Fruit fly (Drosophila melanogaster) whole organism, embryonic: ENCODE results near the gene CG7213.

ENCODE experiments used
- Bgb ChIP-seq: fragments of 200-800 bp; sonication (Bioruptor generic); IDR thresholded peaks from 2 replicates; pipeline ENCODE4 v1.3.6; 2022; ENCODE audit warnings: missing biosample characterization, missing genetic modification characterization; ENCODE audit not compliant: partially characterized antibody
- CG10147 ChIP-seq: fragments of 200-800 bp; sonication (Bioruptor generic); optimal IDR thresholded peaks from 2 replicates; lab custom pipeline; 2019; ENCODE audit warnings: missing biosample characterization, mild to moderate bottlenecking, missing genetic modification characterization, moderate library complexity
- CG10267 ChIP-seq: fragments of 200-800 bp; sonication (Bioruptor generic); optimal IDR thresholded peaks from 2 replicates; lab custom pipeline; 2018; ENCODE audit warnings: missing biosample characterization, mild to moderate bottlenecking, missing genetic modification characterization, moderate library complexity
- CG11247 ChIP-seq: fragments of 200-800 bp; sonication (Bioruptor generic); IDR thresholded peaks from 2 replicates; pipeline ENCODE4 v1.3.6; 2022; ENCODE audit warnings: missing biosample characterization, missing genetic modification characterization
- CG11504 ChIP-seq: fragments of 200-800 bp; sonication (Bioruptor generic); optimal IDR thresholded peaks from 3 replicates; lab custom pipeline; 2019; ENCODE audit warnings: missing biosample characterization, mild to moderate bottlenecking, missing genetic modification characterization, moderate library complexity
- CG13624 ChIP-seq: fragments of 200-800 bp; sonication (Bioruptor generic); optimal IDR thresholded peaks from 2 replicates; lab custom pipeline; 2016; ENCODE audit warnings: missing biosample characterization, missing genetic modification characterization
- CG14014 ChIP-seq: fragments of 200-800 bp; sonication (Bioruptor generic); IDR thresholded peaks from 2 replicates; pipeline ENCODE4 v1.3.6; 2022; ENCODE audit warnings: missing biosample characterization, missing genetic modification characterization
- CG18599 ChIP-seq: fragments of 200-800 bp; sonication (Bioruptor generic); optimal IDR thresholded peaks from 3 replicates; lab custom pipeline; 2017; ENCODE audit warnings: missing biosample characterization, missing genetic modification characterization, mild to moderate bottlenecking, moderate library complexity, missing genetic modification reagents
- CG18764 ChIP-seq: fragments of 200-800 bp; sonication (Bioruptor generic); optimal IDR thresholded peaks from 3 replicates; lab custom pipeline; 2016; ENCODE audit warnings: missing biosample characterization, missing genetic modification characterization
- CG2678 ChIP-seq: fragments of 200-800 bp; sonication (Bioruptor generic); optimal IDR thresholded peaks from 3 replicates; lab custom pipeline; 2019; ENCODE audit warnings: missing biosample characterization, mild to moderate bottlenecking, missing genetic modification characterization, moderate library complexity
- CG2875 ChIP-seq: fragments of 200-800 bp; sonication (Bioruptor generic); optimal IDR thresholded peaks from 2 replicates; lab custom pipeline; 2017; ENCODE audit warnings: missing biosample characterization, mild to moderate bottlenecking, missing genetic modification characterization, missing genetic modification reagents
- CG2889 ChIP-seq: fragments of 200-800 bp; sonication (Bioruptor generic); IDR thresholded peaks from 3 replicates; pipeline ENCODE4 v1.3.6; 2022; ENCODE audit warnings: missing biosample characterization, missing genetic modification characterization
- CG31441 ChIP-seq: fragments of 200-800 bp; sonication (Bioruptor generic); IDR thresholded peaks from 2 replicates; pipeline ENCODE4 v1.3.6; 2022; ENCODE audit warnings: missing biosample characterization, missing genetic modification characterization
- CG7839 ChIP-seq: fragments of 200-800 bp; sonication (Bioruptor generic); optimal IDR thresholded peaks from 3 replicates; lab custom pipeline; 2018; ENCODE audit warnings: missing biosample characterization, mild to moderate bottlenecking, missing genetic modification characterization, moderate library complexity
- CG8281 ChIP-seq: fragments of 200-800 bp; sonication (Bioruptor generic); optimal IDR thresholded peaks from 2 replicates; lab custom pipeline; 2018; ENCODE audit warnings: missing biosample characterization, mild to moderate bottlenecking, missing genetic modification characterization, moderate library complexity
- CG8924 ChIP-seq: fragments of 200-800 bp; optimal IDR thresholded peaks from 3 replicates; lab custom pipeline; 2019; ENCODE audit warnings: missing biosample characterization, mild to moderate bottlenecking, missing genetic modification characterization, moderate library complexity
- CG9817 ChIP-seq: fragments of 200-800 bp; sonication (Bioruptor generic); optimal IDR thresholded peaks from 2 replicates; lab custom pipeline; 2018; ENCODE audit warnings: missing biosample characterization, mild to moderate bottlenecking, missing genetic modification characterization, moderate library complexity
- CG9932 ChIP-seq: fragments of 200-800 bp; sonication (Bioruptor generic); IDR thresholded peaks from 2 replicates; pipeline ENCODE4 v1.3.6; 2022; ENCODE audit warnings: missing biosample characterization, missing genetic modification characterization
- CTCF ChIP-seq: fragments of 200-800 bp; sonication (Bioruptor generic); optimal IDR thresholded peaks from 2 replicates; lab custom pipeline; 2017; ENCODE audit warnings: missing biosample characterization, mild to moderate bottlenecking, missing genetic modification characterization, moderate library complexity
- Dbx ChIP-seq: fragments of 200-800 bp; sonication (Bioruptor generic); IDR thresholded peaks from 3 replicates; pipeline ENCODE4 v1.3.6; 2022; ENCODE audit warnings: missing biosample characterization, missing genetic modification characterization
- Drgx ChIP-seq: fragments of 200-800 bp; sonication (Bioruptor generic); IDR thresholded peaks from 2 replicates; pipeline ENCODE4 v1.3.6; 2022; ENCODE audit warnings: missing biosample characterization, missing genetic modification characterization
- Ets65A ChIP-seq: fragments of 200-800 bp; sonication (Bioruptor generic); peaks from one replicate; lab custom pipeline; 2016; ENCODE audit warnings: missing biosample characterization, missing genetic modification characterization
- Fer3 ChIP-seq: fragments of 200-800 bp; sonication (Bioruptor generic); optimal IDR thresholded peaks from 2 replicates; lab custom pipeline; 2018; ENCODE audit warnings: missing biosample characterization, mild to moderate bottlenecking, missing genetic modification characterization, moderate library complexity
- GATAe ChIP-seq: fragments of 200-800 bp; sonication (Bioruptor generic); conservative IDR thresholded peaks from 2 replicates; pipeline ENCODE4 v1.3.6; 2022; ENCODE audit warnings: missing biosample characterization, missing genetic modification characterization
- Hr51 ChIP-seq, 2 experiments: fragments of 200-800 bp; sonication (Bioruptor generic); optimal IDR thresholded peaks; 2 replicates in 1 of 2; 3 replicates in 1 of 2; lab custom pipeline; 2016 to 2018; ENCODE audit warnings: missing biosample characterization in 2 of 2, missing genetic modification characterization in 2 of 2, mild to moderate bottlenecking in 1 of 2, moderate library complexity in 1 of 2
- Hr78 ChIP-seq, 2 experiments: fragments of 200-800 bp in 1 of 2; fragments of >200 bp in 1 of 2; sonication (Bioruptor generic) in 1 of 2; optimal IDR thresholded peaks; 2 replicates each; lab custom pipeline; 2017 to 2019; ENCODE audit warnings: missing biosample characterization in 2 of 2, missing genetic modification characterization in 2 of 2, mild to moderate bottlenecking in 1 of 2, moderate library complexity in 1 of 2
- Lhr ChIP-seq: fragments of 200-800 bp; sonication (Bioruptor generic); optimal IDR thresholded peaks from 3 replicates; lab custom pipeline; 2017; ENCODE audit warnings: mild to moderate bottlenecking, missing biosample characterization, missing genetic modification reagents, missing genetic modification characterization
- Oaz ChIP-seq: fragments of 200-800 bp; sonication (Bioruptor generic); IDR thresholded peaks from 2 replicates; pipeline ENCODE4 v1.3.6; 2022; ENCODE audit warnings: missing biosample characterization, missing genetic modification characterization
- Ptx1 ChIP-seq: fragments of 200-800 bp; sonication (Bioruptor generic); IDR thresholded peaks from 2 replicates; pipeline ENCODE4 v1.3.6; 2022; ENCODE audit warnings: missing biosample characterization, missing genetic modification characterization
- Scr ChIP-seq: fragments of 200-800 bp; sonication (Bioruptor generic); IDR thresholded peaks from 2 replicates; pipeline ENCODE4 v1.3.6; 2022; ENCODE audit warnings: missing biosample characterization, missing genetic modification characterization; ENCODE audit not compliant: partially characterized antibody
- Sox100B ChIP-seq: fragments of 200-800 bp; sonication (Bioruptor generic); optimal IDR thresholded peaks from 3 replicates; lab custom pipeline; 2018; ENCODE audit warnings: missing biosample characterization, mild to moderate bottlenecking, missing genetic modification characterization
- ash1 ChIP-seq: fragments of 200-800 bp; sonication (Bioruptor generic); optimal IDR thresholded peaks from 2 replicates; lab custom pipeline; 2018; ENCODE audit warnings: missing biosample characterization, mild to moderate bottlenecking, missing genetic modification characterization
- bowl ChIP-seq: fragments of 200-800 bp; sonication (Bioruptor generic); IDR thresholded peaks from 2 replicates; pipeline ENCODE4 v1.3.6; 2022; ENCODE audit warnings: missing biosample characterization, missing genetic modification characterization
- cwo ChIP-seq: fragments of 200-800 bp; sonication (Bioruptor generic); optimal IDR thresholded peaks from 3 replicates; lab custom pipeline; 2017; ENCODE audit warnings: missing biosample characterization, missing genetic modification characterization, mild to moderate bottlenecking, moderate library complexity, missing genetic modification reagents
- dimm ChIP-seq: fragments of 200-800 bp; sonication (Bioruptor generic); IDR thresholded peaks from 2 replicates; pipeline ENCODE4 v1.3.6; 2022; ENCODE audit warnings: missing biosample characterization, missing genetic modification characterization
- emc ChIP-seq: fragments of 200-800 bp; sonication (Bioruptor generic); optimal IDR thresholded peaks from 2 replicates; lab custom pipeline; 2016; ENCODE audit warnings: missing biosample characterization, missing genetic modification characterization
- ewg ChIP-seq: fragments of 200-800 bp; sonication (Bioruptor generic); optimal IDR thresholded peaks from 3 replicates; lab custom pipeline; 2017; ENCODE audit warnings: mild to moderate bottlenecking, missing biosample characterization, missing genetic modification reagents, missing genetic modification characterization
- gem ChIP-seq: fragments of 200-800 bp; sonication (Bioruptor generic); optimal IDR thresholded peaks from 2 replicates; lab custom pipeline; 2019; ENCODE audit warnings: missing biosample characterization, mild to moderate bottlenecking, missing genetic modification characterization, moderate library complexity
- gro ChIP-seq: fragments of 200-800 bp; sonication (Bioruptor generic); optimal IDR thresholded peaks from 2 replicates; lab custom pipeline; 2016; ENCODE audit warnings: missing biosample characterization, missing genetic modification characterization
- h ChIP-seq: fragments of >200 bp; optimal IDR thresholded peaks from 2 replicates; lab custom pipeline; 2017
- mld ChIP-seq: fragments of 200-800 bp; sonication (Bioruptor generic); IDR thresholded peaks from 3 replicates; pipeline ENCODE4 v1.3.6; 2022; ENCODE audit warnings: missing biosample characterization, missing genetic modification characterization; ENCODE audit not compliant: partially characterized antibody
- pan ChIP-seq, 4 experiments: fragments of >200 bp in 3 of 4; fragments of 200-800 bp in 1 of 4; sonication (Bioruptor generic) in 1 of 4; optimal IDR thresholded peaks in 3 of 4; IDR thresholded peaks in 1 of 4; 2 replicates each; pipeline versions ENCODE4 v1.3.6 to Lab custom; 2017 to 2022; ENCODE audit warnings: missing biosample characterization in 2 of 4, missing genetic modification characterization in 2 of 4, mixed read lengths in 1 of 4
- row ChIP-seq: fragments of 200-800 bp; sonication (Bioruptor generic); IDR thresholded peaks from 3 replicates; pipeline ENCODE4 v1.3.6; 2022; ENCODE audit warnings: missing biosample characterization, missing genetic modification characterization
- sens ChIP-seq: fragments of 200-800 bp; sonication (Bioruptor generic); peaks from one replicate; lab custom pipeline; 2016; ENCODE audit warnings: missing biosample characterization, missing genetic modification characterization
- sqz ChIP-seq: fragments of 200-800 bp; sonication (Bioruptor generic); optimal IDR thresholded peaks from 3 replicates; lab custom pipeline; 2018; ENCODE audit warnings: missing biosample characterization, mild to moderate bottlenecking, missing genetic modification characterization
- vvl ChIP-seq: fragments of 200-800 bp; sonication (Bioruptor generic); IDR thresholded peaks from 2 replicates; pipeline ENCODE4 v1.3.6; 2022; ENCODE audit warnings: missing biosample characterization, missing genetic modification characterization
- zfh1 ChIP-seq: fragments of 200-800 bp; sonication (Bioruptor generic); IDR thresholded peaks from 3 replicates; pipeline ENCODE4 v1.3.6; 2022; ENCODE audit warnings: missing biosample characterization, missing genetic modification characterization

Gene CG7213

DNA sequence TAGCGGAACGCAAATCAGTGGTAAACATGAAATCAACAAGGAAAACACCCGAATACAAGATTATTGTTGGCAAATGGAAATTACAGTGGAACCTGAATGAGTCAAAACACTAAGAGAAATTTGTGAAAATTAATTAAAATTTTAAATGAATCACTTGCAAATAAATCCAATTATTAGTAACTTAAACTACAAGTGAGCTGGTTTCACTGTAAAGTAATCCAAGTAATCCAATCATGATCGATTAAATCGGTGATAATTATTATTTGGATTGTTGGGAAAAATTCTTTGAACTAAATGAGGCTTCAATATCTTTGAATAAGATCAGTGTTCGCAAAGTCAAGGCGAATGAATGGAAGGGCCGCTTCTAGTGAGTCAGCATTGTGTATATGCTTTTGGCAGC lies 48.0 kb upstream of the CG7213 start (continued):
- TF ChIP-seq GATAe (GFP tag; lab: Robert Waterston, UW): no peak
- TF ChIP-seq dimm (GFP tag; lab: Robert Waterston, UW): no peak
- no peak for TF ChIP-seq CTCF (GFP tag; lab: Kevin White, UChicago)
- no peak for TF ChIP-seq CG14014 (GFP tag; lab: Robert Waterston, UW)
- no peak for TF ChIP-seq emc (GFP tag; lab: Kevin White, UChicago)
- no peak for TF ChIP-seq ewg (GFP tag; lab: Kevin White, UChicago)

DNA sequence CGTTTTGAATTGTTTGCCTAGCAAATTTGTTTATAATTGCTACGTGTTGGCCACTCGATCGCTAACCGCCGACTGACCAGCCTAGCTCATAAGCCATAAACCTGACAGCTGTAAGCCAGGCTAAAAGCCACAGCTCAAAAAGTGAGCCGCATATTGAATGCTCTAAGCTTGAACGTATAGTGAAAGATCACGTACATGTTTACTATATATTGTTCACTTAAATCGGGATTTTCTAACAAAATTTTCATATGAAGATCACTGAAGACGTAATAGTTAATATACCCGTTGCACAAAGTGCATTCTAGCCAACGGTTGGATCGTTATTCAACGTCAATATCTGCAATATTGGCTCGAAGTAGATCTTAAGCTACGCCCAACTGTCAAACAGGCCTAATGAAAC lies 46.0 kb upstream of the CG7213 start:
- TF ChIP-seq pan (optimal IDR thresholded peaks at IDR 0.05; lab: Kevin White, UChicago): no peak
- TF ChIP-seq pan (GFP tag; optimal IDR thresholded peaks at IDR 0.05 in 1 of 2, IDR thresholded peaks at IDR 0.05 in 1 of 2): no peak
- TF ChIP-seq zfh1: no peak
- 0 out of 2 replicates have a peak, but pooled peaks have one; percentile 18 for TF ChIP-seq Drgx
- TF ChIP-seq row (GFP tag; lab: Robert Waterston, UW): 0 out of 3 replicates have a peak, but pooled peaks have one; percentile 14
- no peak for TF ChIP-seq CG9817 (tag; lab: Kevin White, UChicago)
- peak; percentile 4 for TF ChIP-seq Ets65A (GFP tag; lab: Kevin White, UChicago)

DNA sequence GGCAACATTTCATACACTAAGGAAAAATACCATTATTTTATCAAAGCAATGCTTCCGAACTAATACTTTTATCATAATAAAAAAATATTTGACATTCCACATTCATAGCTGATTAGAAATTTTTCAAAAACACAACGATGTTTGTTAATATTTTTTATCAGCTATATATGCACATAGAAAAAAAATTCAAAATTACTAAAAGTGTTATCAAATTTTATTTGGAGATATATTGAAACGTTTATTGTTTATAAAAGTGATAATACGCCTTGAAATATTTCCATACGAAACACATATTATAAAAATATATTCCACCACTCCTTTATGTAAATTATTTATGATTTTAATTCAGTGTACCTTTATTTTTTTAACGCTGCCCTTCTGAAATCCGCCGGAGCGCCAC lies 45.4 kb upstream of the CG7213 start:
- peak in 1 of 2 experiments; percentile 35 for TF ChIP-seq Hr51 (GFP tag; optimal IDR thresholded peaks at IDR 0.05; lab: Kevin White, UChicago)
- peak; percentile 1 for TF ChIP-seq Fer3 (tag; lab: Kevin White, UChicago)
- no peak for TF ChIP-seq CG11247 (GFP tag; lab: Robert Waterston, UW)
- peak; percentile 44 for TF ChIP-seq CG11504 (tag; lab: Kevin White, UChicago)
- TF ChIP-seq CG9932 (GFP tag; lab: Robert Waterston, UW): no peak
- TF ChIP-seq Hr78 (GFP tag; optimal IDR thresholded peaks at IDR 0.05; lab: Kevin White, UChicago): no peak
- TF ChIP-seq CG18764 (GFP tag; lab: Kevin White, UChicago): no peak
- no peak for TF ChIP-seq h (lab: Kevin White, UChicago)
- TF ChIP-seq row (GFP tag; lab: Robert Waterston, UW): 0 out of 3 replicates have a peak, but pooled peaks have one; percentile 19
- TF ChIP-seq Sox100B: peak; percentile 12
- peak; percentile 77 for TF ChIP-seq sens
- TF ChIP-seq CG10267 (tag; lab: Kevin White, UChicago): peak; percentile 3
- TF ChIP-seq Oaz: no peak
- TF ChIP-seq CG2875: no peak
- no peak for TF ChIP-seq Lhr (GFP tag; lab: Kevin White, UChicago)
- TF ChIP-seq CG18599 (GFP tag; lab: Kevin White, UChicago): no peak
- TF ChIP-seq Dbx (GFP tag; lab: Robert Waterston, UW): no peak
- 0 out of 2 replicates have a peak, but pooled peaks have one; percentile 29 for TF ChIP-seq Ptx1 (GFP tag; lab: Robert Waterston, UW)
- no peak for TF ChIP-seq mld (GFP tag; lab: Robert Waterston, UW)
- no peak for TF ChIP-seq CG2889 (GFP tag; lab: Robert Waterston, UW)
- TF ChIP-seq sqz: no peak
- TF ChIP-seq Bgb (GFP tag; lab: Robert Waterston, UW): no peak
- no peak for TF ChIP-seq CG8924 (tag; lab: Kevin White, UChicago)
- TF ChIP-seq CG13624 (GFP tag; lab: Kevin White, UChicago): no peak
- no peak for TF ChIP-seq Ets65A (GFP tag; lab: Kevin White, UChicago)
- TF ChIP-seq CG2678 (tag; lab: Kevin White, UChicago): peak; percentile 43
- no peak for TF ChIP-seq ash1
- TF ChIP-seq Scr (GFP tag; lab: Robert Waterston, UW): no peak
- TF ChIP-seq CG10147 (GFP tag; lab: Kevin White, UChicago): no peak
- no peak for TF ChIP-seq gro (GFP tag; lab: Kevin White, UChicago)
- peak; percentile 56 for TF ChIP-seq gem (tag; lab: Kevin White, UChicago)
- peak; percentile 2 for TF ChIP-seq cwo
- no peak for TF ChIP-seq bowl (GFP tag; lab: Robert Waterston, UW)
- peak; percentile 44 for TF ChIP-seq CG7839 (tag; lab: Kevin White, UChicago)
- TF ChIP-seq CG8281: no peak
- TF ChIP-seq vvl (GFP tag; lab: Robert Waterston, UW): peak; percentile 14; the same call in 1 of the 2 replicates
- TF ChIP-seq CG31441: 0 out of 2 replicates have a peak, but pooled peaks have one; percentile 16
